Fruit fly (Drosophila melanogaster) Kc167 (cell line): Measurements from ENCODE around the gene CG13040.

ENCODE experiments used
- Myc ChIP-seq: fragments of >200 bp; optimal IDR thresholded peaks from 2 replicates; lab custom pipeline; 2017; ENCODE audit warnings: missing external identifiers
- Sin3A ChIP-seq: fragments of >200 bp; optimal IDR thresholded peaks from 2 replicates; lab custom pipeline; 2018; ENCODE audit warnings: missing external identifiers
- h ChIP-seq: fragments of >200 bp; optimal IDR thresholded peaks from 3 replicates; lab custom pipeline; 2018; ENCODE audit warnings: missing external identifiers
- insv ChIP-seq: fragments of >200 bp; optimal IDR thresholded peaks from 3 replicates; lab custom pipeline; 2018; ENCODE audit warnings: missing external identifiers
- psq ChIP-seq: fragments of >200 bp; optimal IDR thresholded peaks from 2 replicates; lab custom pipeline; 2017; ENCODE audit warnings: missing external identifiers
- ttk ChIP-seq: sonication (Bioruptor generic); optimal IDR thresholded peaks from 2 replicates; lab custom pipeline; 2017; ENCODE audit warnings: missing external identifiers

- TF ChIP-seq Sin3A (no peak), Myc (lab: Kevin White, UChicago) (no peak), psq (no peak), h (no peak), insv (no peak), ttk (lab: Kevin White, UChicago) (no peak)
Observed at dm6 chr3L:16339463-16339862, 12.9 kb upstream of the CG13040 start.
